Fruit fly (Drosophila melanogaster) whole organism, embryonic: ENCODE results near the gene bumpel.

Experiments used
- Awh ChIP-seq: fragments of 200-800 bp; sonication (Bioruptor generic); IDR thresholded peaks from 2 replicates; pipeline ENCODE4, ENCODE4 v1.3.6; 2022; ENCODE audit warnings: missing biosample characterization, missing genetic modification characterization
- BEAF-32 ChIP-seq: fragments of 200-800 bp; sonication (Bioruptor generic); optimal IDR thresholded peaks from 3 replicates; lab custom pipeline; 2017; ENCODE audit warnings: missing biosample characterization, missing genetic modification characterization, mild to moderate bottlenecking, moderate library complexity, missing genetic modification reagents
- CG10431 ChIP-seq: fragments of 200-800 bp; sonication (Bioruptor generic); optimal IDR thresholded peaks from 3 replicates; lab custom pipeline; 2018; ENCODE audit warnings: missing biosample characterization, mild to moderate bottlenecking, missing genetic modification characterization
- CG11504 ChIP-seq: fragments of 200-800 bp; sonication (Bioruptor generic); optimal IDR thresholded peaks from 3 replicates; lab custom pipeline; 2019; ENCODE audit warnings: missing biosample characterization, mild to moderate bottlenecking, missing genetic modification characterization, moderate library complexity
- CG12155 ChIP-seq: fragments of 200-800 bp; sonication (Bioruptor generic); optimal IDR thresholded peaks from 3 replicates; lab custom pipeline; 2016; ENCODE audit warnings: missing biosample characterization, missing genetic modification characterization
- CG12299 ChIP-seq: fragments of 200-800 bp; sonication (Bioruptor generic); optimal IDR thresholded peaks from 2 replicates; lab custom pipeline; 2018; ENCODE audit warnings: missing biosample characterization, mild to moderate bottlenecking, missing genetic modification characterization
- CG12659 ChIP-seq: fragments of 200-800 bp; sonication (Bioruptor generic); optimal IDR thresholded peaks from 3 replicates; lab custom pipeline; 2017; ENCODE audit warnings: mild to moderate bottlenecking, missing biosample characterization, missing genetic modification reagents, missing genetic modification characterization
- CG13624 ChIP-seq: fragments of 200-800 bp; sonication (Bioruptor generic); optimal IDR thresholded peaks from 2 replicates; lab custom pipeline; 2016; ENCODE audit warnings: missing biosample characterization, missing genetic modification characterization
- CG14050 ChIP-seq: fragments of 200-800 bp; sonication (Bioruptor generic); IDR thresholded peaks from 3 replicates; pipeline ENCODE4 v1.3.6; 2022; ENCODE audit warnings: missing biosample characterization, missing genetic modification characterization
- CG1602 ChIP-seq: fragments of 200-800 bp; sonication (Bioruptor generic); optimal IDR thresholded peaks from 3 replicates; lab custom pipeline; 2016; ENCODE audit warnings: missing biosample characterization, missing genetic modification characterization
- CG1603 ChIP-seq: fragments of 200-800 bp; sonication (Bioruptor generic); optimal IDR thresholded peaks from 2 replicates; lab custom pipeline; 2019; ENCODE audit warnings: missing biosample characterization, mild to moderate bottlenecking, missing genetic modification characterization, moderate library complexity
- CG16813 ChIP-seq: fragments of 200-800 bp; sonication (Bioruptor generic); IDR thresholded peaks from 3 replicates; pipeline ENCODE4 v1.3.6; 2022; ENCODE audit warnings: missing biosample characterization, missing genetic modification characterization; ENCODE audit not compliant: partially characterized antibody
- CG17385 ChIP-seq: fragments of 200-800 bp; sonication (Bioruptor generic); optimal IDR thresholded peaks from 3 replicates; lab custom pipeline; 2018; ENCODE audit warnings: missing biosample characterization, mild to moderate bottlenecking, missing genetic modification characterization
- CG17802 ChIP-seq: fragments of 200-800 bp; sonication (Bioruptor generic); optimal IDR thresholded peaks from 2 replicates; lab custom pipeline; 2018; ENCODE audit warnings: missing biosample characterization, mild to moderate bottlenecking, missing genetic modification characterization, moderate library complexity
- CG18619 ChIP-seq: fragments of 200-800 bp; sonication (Bioruptor generic); optimal IDR thresholded peaks from 3 replicates; lab custom pipeline; 2017; ENCODE audit warnings: missing biosample characterization, mild to moderate bottlenecking, missing genetic modification characterization
- CG31441 ChIP-seq: fragments of 200-800 bp; sonication (Bioruptor generic); IDR thresholded peaks from 2 replicates; pipeline ENCODE4 v1.3.6; 2022; ENCODE audit warnings: missing biosample characterization, missing genetic modification characterization
- CG34224 ChIP-seq: fragments of 200-800 bp; sonication (Bioruptor generic); IDR thresholded peaks from 3 replicates; pipeline ENCODE4 v1.3.6; 2022; ENCODE audit warnings: missing biosample characterization, missing genetic modification characterization; ENCODE audit not compliant: partially characterized antibody
- CG42726 ChIP-seq: fragments of 200-800 bp; sonication (Bioruptor generic); IDR thresholded peaks from 2 replicates; pipeline ENCODE4 v1.3.6; 2022; ENCODE audit warnings: missing biosample characterization, missing genetic modification characterization; ENCODE audit not compliant: partially characterized antibody
- CG4854 ChIP-seq: fragments of 200-800 bp; sonication (Bioruptor generic); optimal IDR thresholded peaks from 2 replicates; lab custom pipeline; 2016; ENCODE audit warnings: missing biosample characterization, missing genetic modification characterization, inconsistent platforms
- CG7357 ChIP-seq: fragments of 200-800 bp; sonication (Bioruptor generic); IDR thresholded peaks from 3 replicates; pipeline ENCODE4 v1.3.6; 2022; ENCODE audit warnings: missing biosample characterization, missing genetic modification characterization
- CG8924 ChIP-seq: fragments of 200-800 bp; optimal IDR thresholded peaks from 3 replicates; lab custom pipeline; 2019; ENCODE audit warnings: missing biosample characterization, mild to moderate bottlenecking, missing genetic modification characterization, moderate library complexity
- Camta ChIP-seq: fragments of 200-800 bp; sonication (Bioruptor generic); optimal IDR thresholded peaks from 2 replicates; lab custom pipeline; 2016; ENCODE audit warnings: missing biosample characterization, missing genetic modification characterization
- Doc3 ChIP-seq: fragments of 200-800 bp; sonication (Bioruptor generic); IDR thresholded peaks from 3 replicates; pipeline ENCODE4 v1.3.6; 2022; ENCODE audit warnings: missing biosample characterization, missing genetic modification characterization; ENCODE audit not compliant: partially characterized antibody
- Dp ChIP-seq: fragments of 200-800 bp; sonication (Bioruptor generic); optimal IDR thresholded peaks from 2 replicates; lab custom pipeline; 2018; ENCODE audit warnings: missing biosample characterization, mild to moderate bottlenecking, missing genetic modification characterization, moderate library complexity
- Dref ChIP-seq: fragments of 200-800 bp; sonication (Bioruptor generic); IDR thresholded peaks from 2 replicates; pipeline ENCODE4 v1.3.6; 2022; ENCODE audit warnings: missing biosample characterization, missing genetic modification characterization
- HHEX ChIP-seq: fragments of 200-800 bp; sonication (Bioruptor generic); optimal IDR thresholded peaks from 3 replicates; lab custom pipeline; 2017; ENCODE audit warnings: missing biosample characterization, mild to moderate bottlenecking, missing genetic modification characterization, missing genetic modification reagents
- HLHmδ ChIP-seq: fragments of 200-800 bp; sonication (Bioruptor generic); optimal IDR thresholded peaks from 2 replicates; lab custom pipeline; 2018; ENCODE audit warnings: missing biosample characterization, mild to moderate bottlenecking, missing genetic modification characterization, moderate library complexity
- HmgZ ChIP-seq: fragments of 200-800 bp; sonication (Bioruptor generic); optimal IDR thresholded peaks from 2 replicates; lab custom pipeline; 2018; ENCODE audit warnings: missing biosample characterization, mild to moderate bottlenecking, missing genetic modification characterization
- Hsf ChIP-seq: fragments of 200-800 bp; sonication (Bioruptor generic); optimal IDR thresholded peaks from 3 replicates; lab custom pipeline; 2016; ENCODE audit warnings: missing biosample characterization, missing genetic modification characterization
- MBD-R2 ChIP-seq: fragments of 200-800 bp; sonication (Bioruptor generic); IDR thresholded peaks from 2 replicates; pipeline ENCODE4 v1.3.6; 2022; ENCODE audit warnings: missing biosample characterization, missing genetic modification characterization
- MESR4 ChIP-seq: fragments of 200-800 bp; sonication (Bioruptor generic); optimal IDR thresholded peaks from 2 replicates; lab custom pipeline; 2018; ENCODE audit warnings: missing biosample characterization, mild to moderate bottlenecking, missing genetic modification characterization, moderate library complexity
- Neu2 ChIP-seq: fragments of 200-800 bp; sonication (Bioruptor generic); optimal IDR thresholded peaks from 3 replicates; lab custom pipeline; 2016; ENCODE audit warnings: missing biosample characterization, missing genetic modification characterization, borderline replicate concordance
- PHDP ChIP-seq: fragments of 200-800 bp; sonication (Bioruptor generic); optimal IDR thresholded peaks from 3 replicates; lab custom pipeline; 2018; ENCODE audit warnings: missing biosample characterization, mild to moderate bottlenecking, missing genetic modification characterization, moderate library complexity
- Scr ChIP-seq: fragments of 200-800 bp; sonication (Bioruptor generic); IDR thresholded peaks from 2 replicates; pipeline ENCODE4 v1.3.6; 2022; ENCODE audit warnings: missing biosample characterization, missing genetic modification characterization; ENCODE audit not compliant: partially characterized antibody
- bbx ChIP-seq: fragments of 200-800 bp; sonication (Bioruptor generic); IDR thresholded peaks from 2 replicates; pipeline ENCODE4 v1.3.6; 2022; ENCODE audit warnings: missing biosample characterization, missing genetic modification characterization; ENCODE audit not compliant: partially characterized antibody
- chif ChIP-seq, 2 experiments: fragments of 200-800 bp; sonication (Bioruptor generic); optimal IDR thresholded peaks; 3 replicates each; lab custom pipeline; 2016; ENCODE audit warnings: missing biosample characterization in 2 of 2, missing genetic modification characterization in 2 of 2
- da ChIP-seq: fragments of 200-800 bp; sonication (Bioruptor generic); optimal IDR thresholded peaks from 2 replicates; lab custom pipeline; 2016; ENCODE audit warnings: missing biosample characterization, missing genetic modification characterization
- ems ChIP-seq: fragments of 200-800 bp; sonication (Bioruptor generic); optimal IDR thresholded peaks from 3 replicates; lab custom pipeline; 2016; ENCODE audit warnings: missing biosample characterization, missing genetic modification characterization
- ftz-f1 ChIP-seq: fragments of 200-800 bp; sonication (Bioruptor generic); optimal IDR thresholded peaks from 2 replicates; lab custom pipeline; 2016; ENCODE audit warnings: missing biosample characterization, missing genetic modification characterization
- gsb-n ChIP-seq: fragments of 200-800 bp; sonication (Bioruptor generic); optimal IDR thresholded peaks from 3 replicates; lab custom pipeline; 2018; ENCODE audit warnings: missing biosample characterization, mild to moderate bottlenecking, missing genetic modification characterization
- jumu ChIP-seq: fragments of 200-800 bp; sonication (Bioruptor generic); optimal IDR thresholded peaks from 3 replicates; lab custom pipeline; 2016; ENCODE audit warnings: missing biosample characterization, missing genetic modification characterization
- otp ChIP-seq: fragments of 200-800 bp; sonication (Bioruptor generic); IDR thresholded peaks from 3 replicates; pipeline ENCODE4, ENCODE4 v1.3.6; 2022; ENCODE audit warnings: missing biosample characterization, missing genetic modification characterization
- psq ChIP-seq: fragments of 200-800 bp; sonication (Bioruptor generic); optimal IDR thresholded peaks from 2 replicates; lab custom pipeline; 2017; ENCODE audit warnings: missing biosample characterization, missing genetic modification characterization
- pum ChIP-seq: fragments of 200-800 bp; sonication (Bioruptor generic); optimal IDR thresholded peaks from 2 replicates; lab custom pipeline; 2016; ENCODE audit warnings: missing biosample characterization, missing genetic modification characterization
- stwl ChIP-seq: fragments of 200-800 bp; sonication (Bioruptor generic); optimal IDR thresholded peaks from 3 replicates; lab custom pipeline; 2018; ENCODE audit warnings: missing biosample characterization, mild to moderate bottlenecking, missing genetic modification characterization, moderate library complexity
- tll ChIP-seq, 2 experiments: fragments of 200-800 bp in 1 of 2; fragments of >200 bp in 1 of 2; sonication (Bioruptor generic) in 1 of 2; optimal IDR thresholded peaks; 2 replicates each; lab custom pipeline; 2017 to 2019; ENCODE audit warnings: missing biosample characterization in 2 of 2, missing genetic modification characterization in 2 of 2, mild to moderate bottlenecking in 1 of 2, moderate library complexity in 1 of 2
- trem ChIP-seq: fragments of 200-800 bp; optimal IDR thresholded peaks from 3 replicates; lab custom pipeline; 2019; ENCODE audit warnings: missing biosample characterization, mild to moderate bottlenecking, missing genetic modification characterization, moderate library complexity
- unc-4 ChIP-seq: fragments of 200-800 bp; sonication (Bioruptor generic); IDR thresholded peaks from 2 replicates; pipeline ENCODE4 v1.3.6; 2022; ENCODE audit warnings: missing biosample characterization, missing genetic modification characterization; ENCODE audit not compliant: partially characterized antibody

bumpel gene

DNA sequence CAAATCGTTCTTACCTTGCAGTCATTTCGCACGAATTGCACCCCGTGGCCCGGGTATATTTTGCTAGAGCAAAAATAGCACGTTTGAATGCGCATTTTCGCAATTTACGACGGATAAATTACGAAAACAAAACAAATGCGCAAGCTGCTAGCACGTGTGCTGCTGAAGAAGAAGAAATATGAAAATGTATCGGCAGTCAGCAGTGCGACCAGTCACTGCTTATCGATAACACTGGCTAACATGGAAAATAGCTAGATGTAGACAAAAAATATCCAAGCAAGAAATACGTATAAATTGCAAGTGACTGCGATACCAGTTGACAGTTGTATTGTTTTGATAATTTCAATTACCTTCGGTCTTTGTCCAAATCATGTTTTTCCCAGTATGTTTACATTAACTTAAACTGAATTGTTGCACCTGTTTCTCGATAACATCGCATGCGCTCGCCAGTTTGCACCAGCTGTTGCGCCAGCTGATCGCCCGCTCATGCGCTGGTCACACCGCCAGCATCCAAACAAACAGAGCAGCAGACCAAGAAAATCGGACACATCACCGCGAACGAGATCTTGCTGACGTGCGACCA is 13.0 kb upstream of the bumpel start, which contains the start of the genes RpL24-like and CG5276 (continued):
- peak; percentile 61 for TF ChIP-seq CG13624 (GFP tag; lab: Kevin White, UChicago)
- TF ChIP-seq da (GFP tag; lab: Kevin White, UChicago), result no peak
- TF ChIP-seq jumu, result no peak
- TF ChIP-seq PHDP, result no peak
- TF ChIP-seq BEAF-32 (GFP tag; lab: Kevin White, UChicago), result peak; percentile 77
- peak; percentile 84 for TF ChIP-seq CG17802
- peak; percentile 63 for TF ChIP-seq Scr (GFP tag; lab: Robert Waterston, UW)
- no peak for TF ChIP-seq Hsf (GFP tag; lab: Kevin White, UChicago)
- no peak for TF ChIP-seq gsb-n (tag; lab: Kevin White, UChicago)
- TF ChIP-seq Awh (GFP tag; lab: Robert Waterston, UW), result no peak
- no peak for TF ChIP-seq psq (GFP tag; lab: Kevin White, UChicago)
- TF ChIP-seq CG34224 (GFP tag; lab: Robert Waterston, UW), result peak; percentile 52; the same call in 2 of the 3 replicates
- 0 out of 3 replicates have a peak, but pooled peaks have one; percentile 36 for TF ChIP-seq Doc3 (GFP tag; lab: Robert Waterston, UW)
- TF ChIP-seq trem (tag; lab: Kevin White, UChicago), result peak; percentile 80
- TF ChIP-seq HmgZ (tag; lab: Kevin White, UChicago), result peak; percentile 54
- peak; percentile 97 for TF ChIP-seq CG17385
- TF ChIP-seq CG8924 (tag; lab: Kevin White, UChicago), result peak; percentile 2
- no peak for TF ChIP-seq CG11504 (tag; lab: Kevin White, UChicago)
- TF ChIP-seq CG1603 (tag; lab: Kevin White, UChicago), result peak; percentile 83
- peak; percentile 25 for TF ChIP-seq CG12155 (GFP tag; lab: Kevin White, UChicago)
- TF ChIP-seq bbx, result peak; percentile 34; the same call in 1 of the 2 replicates
- TF ChIP-seq CG12299 (tag; lab: Kevin White, UChicago), result peak; percentile 11
- TF ChIP-seq Camta (GFP tag; lab: Kevin White, UChicago), result no peak
- TF ChIP-seq CG12659 (GFP tag; lab: Kevin White, UChicago), result peak; percentile 56
- TF ChIP-seq otp, result no peak
- no peak for TF ChIP-seq HHEX (GFP tag; lab: Kevin White, UChicago)
- TF ChIP-seq Neu2 (GFP tag; lab: Kevin White, UChicago), result peak; percentile 25
- 0 out of 2 replicates have a peak, but pooled peaks have one; percentile 18 for TF ChIP-seq CG42726 (GFP tag; lab: Robert Waterston, UW)
- TF ChIP-seq Dref (GFP tag; lab: Robert Waterston, UW), result peak; percentile 80
- TF ChIP-seq MBD-R2, result peak; percentile 94
- TF ChIP-seq CG7357 (GFP tag; lab: Robert Waterston, UW), result peak; percentile 55; the same call in 1 of the 3 replicates
- peak; percentile 41 for TF ChIP-seq Dp
- no peak for TF ChIP-seq pum (GFP tag; lab: Kevin White, UChicago)
- no peak for TF ChIP-seq CG14050 (GFP tag; lab: Robert Waterston, UW)
- TF ChIP-seq CG1602 (GFP tag; lab: Kevin White, UChicago), result no peak
- no peak for TF ChIP-seq chif (GFP tag; optimal IDR thresholded peaks at IDR 0.05; lab: Kevin White, UChicago)
- TF ChIP-seq ems (GFP tag; lab: Kevin White, UChicago), result peak; percentile 16
- TF ChIP-seq CG10431, result no peak
- no peak for TF ChIP-seq CG18619
- no peak for TF ChIP-seq CG31441 (GFP tag; lab: Robert Waterston, UW)
- TF ChIP-seq stwl, result peak; percentile 35
- TF ChIP-seq unc-4 (GFP tag; lab: Robert Waterston, UW), result peak; percentile 69; the same call in 1 of the 2 replicates
- peak; percentile 67 for TF ChIP-seq HLHmδ
- no peak for TF ChIP-seq CG4854 (GFP tag; lab: Kevin White, UChicago)
- peak; percentile 5 for TF ChIP-seq ftz-f1 (GFP tag; lab: Kevin White, UChicago)
- peak; percentile 19 to 36 for TF ChIP-seq tll (GFP tag; optimal IDR thresholded peaks at IDR 0.05; lab: Kevin White, UChicago)
- peak; percentile 86 for TF ChIP-seq MESR4 (GFP tag; lab: Kevin White, UChicago)
- peak; percentile 65 for TF ChIP-seq CG16813
